Fruit fly (Drosophila melanogaster) whole organism, embryonic: Measurements from ENCODE around the gene bora.

Experiments used
- Antp ChIP-seq: fragments of 200-800 bp; sonication (Bioruptor generic); optimal IDR thresholded peaks from 3 replicates; lab custom pipeline; 2016; ENCODE audit warnings: missing biosample characterization, missing genetic modification characterization
- B-H2 ChIP-seq: fragments of 200-800 bp; sonication (Bioruptor generic); optimal IDR thresholded peaks from 2 replicates; lab custom pipeline; 2018; ENCODE audit warnings: missing biosample characterization, mild to moderate bottlenecking, missing genetic modification characterization
- CG11696 ChIP-seq: fragments of 200-800 bp; sonication (Bioruptor generic); IDR thresholded peaks from 2 replicates; pipeline ENCODE4 v1.3.6; 2022; ENCODE audit warnings: missing biosample characterization, missing genetic modification characterization
- CG12219 ChIP-seq: fragments of 200-800 bp; sonication (Bioruptor generic); optimal IDR thresholded peaks from 3 replicates; lab custom pipeline; 2018; ENCODE audit warnings: missing biosample characterization, mild to moderate bottlenecking, missing genetic modification characterization
- CG15696 ChIP-seq: fragments of 200-800 bp; sonication (Bioruptor generic); optimal IDR thresholded peaks from 2 replicates; lab custom pipeline; 2019; ENCODE audit warnings: missing biosample characterization, mild to moderate bottlenecking, missing genetic modification characterization, moderate library complexity
- CG1647 ChIP-seq: fragments of 200-800 bp; sonication (Bioruptor generic); optimal IDR thresholded peaks from 3 replicates; lab custom pipeline; 2016; ENCODE audit warnings: missing biosample characterization, missing genetic modification characterization
- CG18476 ChIP-seq: fragments of 200-800 bp; sonication (Bioruptor generic); optimal IDR thresholded peaks from 2 replicates; lab custom pipeline; 2016; ENCODE audit warnings: missing biosample characterization, mild to moderate bottlenecking, missing genetic modification characterization
- CG2116 ChIP-seq: fragments of 200-800 bp; sonication (Bioruptor generic); optimal IDR thresholded peaks from 3 replicates; lab custom pipeline; 2018; ENCODE audit warnings: missing biosample characterization, mild to moderate bottlenecking, missing genetic modification characterization
- CG3163 ChIP-seq: fragments of 200-800 bp; sonication (Bioruptor generic); optimal IDR thresholded peaks from 3 replicates; lab custom pipeline; 2016; ENCODE audit warnings: missing biosample characterization, missing genetic modification characterization
- CG34422 ChIP-seq: fragments of 200-800 bp; sonication (Bioruptor generic); IDR thresholded peaks from 3 replicates; pipeline ENCODE4 v1.3.6; 2022; ENCODE audit warnings: missing biosample characterization, missing genetic modification characterization
- CG42726 ChIP-seq: fragments of 200-800 bp; sonication (Bioruptor generic); IDR thresholded peaks from 2 replicates; pipeline ENCODE4 v1.3.6; 2022; ENCODE audit warnings: missing biosample characterization, missing genetic modification characterization; ENCODE audit not compliant: partially characterized antibody
- CG4282 ChIP-seq: fragments of 200-800 bp; sonication (Bioruptor generic); optimal IDR thresholded peaks from 2 replicates; lab custom pipeline; 2016; ENCODE audit warnings: missing biosample characterization, missing genetic modification characterization
- CG4707 ChIP-seq: fragments of 200-800 bp; sonication (Bioruptor generic); optimal IDR thresholded peaks from 2 replicates; lab custom pipeline; 2018; ENCODE audit warnings: missing biosample characterization, mild to moderate bottlenecking, missing genetic modification characterization, moderate library complexity
- CG4820 ChIP-seq: fragments of 200-800 bp; sonication (Bioruptor generic); optimal IDR thresholded peaks from 3 replicates; lab custom pipeline; 2016; ENCODE audit warnings: missing biosample characterization, missing genetic modification characterization
- CG8478 ChIP-seq: fragments of >200 bp; optimal IDR thresholded peaks from 2 replicates; lab custom pipeline; 2018
- CG8924 ChIP-seq: fragments of 200-800 bp; optimal IDR thresholded peaks from 3 replicates; lab custom pipeline; 2019; ENCODE audit warnings: missing biosample characterization, mild to moderate bottlenecking, missing genetic modification characterization, moderate library complexity
- CG9727 ChIP-seq: fragments of 200-800 bp; sonication (Bioruptor generic); optimal IDR thresholded peaks from 3 replicates; lab custom pipeline; 2017; ENCODE audit warnings: missing biosample characterization, mild to moderate bottlenecking, missing genetic modification characterization
- D19A ChIP-seq: fragments of 200-800 bp; optimal IDR thresholded peaks from 3 replicates; lab custom pipeline; 2019; ENCODE audit warnings: missing biosample characterization, mild to moderate bottlenecking, missing genetic modification characterization, moderate library complexity
- Dad ChIP-seq: fragments of 200-800 bp; sonication (Bioruptor generic); optimal IDR thresholded peaks from 3 replicates; lab custom pipeline; 2016; ENCODE audit warnings: missing biosample characterization, missing genetic modification characterization
- Dfd ChIP-seq, 2 experiments: fragments of >200 bp; optimal IDR thresholded peaks; 2 replicates each; lab custom pipeline; 2017; ENCODE audit warnings: missing biosample characterization in 2 of 2, missing genetic modification characterization in 2 of 2
- Dip3 ChIP-seq: fragments of 200-800 bp; sonication (Bioruptor generic); optimal IDR thresholded peaks from 3 replicates; lab custom pipeline; 2016; ENCODE audit warnings: missing biosample characterization, missing genetic modification characterization
- Dll ChIP-seq: fragments of 200-800 bp; sonication (Bioruptor generic); IDR thresholded peaks from 4 replicates; pipeline ENCODE4 v1.3.6; 2022; ENCODE audit warnings: missing biosample characterization, missing genetic modification characterization; ENCODE audit not compliant: partially characterized antibody
- Dp ChIP-seq: fragments of 200-800 bp; sonication (Bioruptor generic); optimal IDR thresholded peaks from 2 replicates; lab custom pipeline; 2018; ENCODE audit warnings: missing biosample characterization, mild to moderate bottlenecking, missing genetic modification characterization, moderate library complexity
- Elba2 ChIP-seq: fragments of 200-800 bp; sonication (Bioruptor generic); optimal IDR thresholded peaks from 3 replicates; lab custom pipeline; 2016; ENCODE audit warnings: missing biosample characterization, missing genetic modification characterization
- HLH4C ChIP-seq: fragments of 200-800 bp; sonication (Bioruptor generic); IDR thresholded peaks from 3 replicates; pipeline ENCODE4 v1.3.6; 2022; ENCODE audit warnings: missing biosample characterization, missing genetic modification characterization; ENCODE audit not compliant: partially characterized antibody
- HLH54F ChIP-seq: fragments of 200-800 bp; sonication (Bioruptor generic); optimal IDR thresholded peaks from 3 replicates; lab custom pipeline; 2016; ENCODE audit warnings: missing biosample characterization, missing genetic modification characterization
- Hand ChIP-seq: fragments of 200-800 bp; sonication (Bioruptor generic); optimal IDR thresholded peaks from 2 replicates; lab custom pipeline; 2017; ENCODE audit warnings: mild to moderate bottlenecking, missing biosample characterization, missing genetic modification reagents, missing genetic modification characterization
- HmgZ ChIP-seq: fragments of 200-800 bp; sonication (Bioruptor generic); optimal IDR thresholded peaks from 2 replicates; lab custom pipeline; 2018; ENCODE audit warnings: missing biosample characterization, mild to moderate bottlenecking, missing genetic modification characterization
- Hmr ChIP-seq: fragments of 200-800 bp; sonication (Bioruptor generic); optimal IDR thresholded peaks from 3 replicates; lab custom pipeline; 2017; ENCODE audit warnings: mild to moderate bottlenecking, missing biosample characterization, missing genetic modification reagents, missing genetic modification characterization
- Myb ChIP-seq: fragments of 200-800 bp; sonication (Bioruptor generic); optimal IDR thresholded peaks from 2 replicates; lab custom pipeline; 2016; ENCODE audit warnings: missing biosample characterization, missing genetic modification characterization
- Trl ChIP-seq, 3 experiments: fragments of >200 bp in 2 of 3; fragments of 200-800 bp in 1 of 3; sonication (Bioruptor generic) in 1 of 3; optimal IDR thresholded peaks; 2 replicates in 1 of 3; 3 replicates in 2 of 3; lab custom pipeline; 2016 to 2017; ENCODE audit warnings: missing biosample characterization in 1 of 3, missing genetic modification characterization in 1 of 3
- YL-1 ChIP-seq: fragments of 200-800 bp; sonication (Bioruptor generic); optimal IDR thresholded peaks from 3 replicates; lab custom pipeline; 2017; ENCODE audit warnings: missing biosample characterization, mild to moderate bottlenecking, missing genetic modification characterization
- crp ChIP-seq, 2 experiments: fragments of 200-800 bp; sonication (Bioruptor generic); optimal IDR thresholded peaks; 2 replicates in 1 of 2; 3 replicates in 1 of 2; lab custom pipeline; 2017; ENCODE audit warnings: missing biosample characterization in 2 of 2, missing genetic modification characterization in 2 of 2, mild to moderate bottlenecking in 1 of 2, moderate library complexity in 1 of 2
- dimm ChIP-seq: fragments of 200-800 bp; sonication (Bioruptor generic); IDR thresholded peaks from 2 replicates; pipeline ENCODE4 v1.3.6; 2022; ENCODE audit warnings: missing biosample characterization, missing genetic modification characterization
- gce ChIP-seq: fragments of 200-800 bp; sonication (Bioruptor generic); IDR thresholded peaks from 3 replicates; pipeline ENCODE4 v1.3.6; 2022; ENCODE audit warnings: missing biosample characterization, missing genetic modification characterization
- gsb-n ChIP-seq: fragments of 200-800 bp; sonication (Bioruptor generic); optimal IDR thresholded peaks from 3 replicates; lab custom pipeline; 2018; ENCODE audit warnings: missing biosample characterization, mild to moderate bottlenecking, missing genetic modification characterization
- hbn ChIP-seq: fragments of 200-800 bp; sonication (Bioruptor generic); IDR thresholded peaks from 2 replicates; pipeline ENCODE4 v1.3.6; 2022; ENCODE audit warnings: missing biosample characterization, missing genetic modification characterization; ENCODE audit not compliant: partially characterized antibody
- her ChIP-seq: fragments of 200-800 bp; sonication (Bioruptor generic); optimal IDR thresholded peaks from 2 replicates; lab custom pipeline; 2016; ENCODE audit warnings: missing biosample characterization, missing genetic modification characterization
- ind ChIP-seq: fragments of 200-800 bp; sonication (Bioruptor generic); optimal IDR thresholded peaks from 3 replicates; lab custom pipeline; 2016; ENCODE audit warnings: missing biosample characterization, missing genetic modification characterization
- insv ChIP-seq, 2 experiments: fragments of 200-800 bp; sonication (Bioruptor generic); optimal IDR thresholded peaks; 3 replicates each; lab custom pipeline; 2016 to 2018; ENCODE audit warnings: missing biosample characterization in 2 of 2, missing genetic modification characterization in 2 of 2
- jigr1 ChIP-seq: fragments of 200-800 bp; sonication (Bioruptor generic); IDR thresholded peaks from 3 replicates; pipeline ENCODE4 v1.3.6; 2022; ENCODE audit warnings: missing biosample characterization, missing genetic modification characterization
- mirr ChIP-seq: fragments of 200-800 bp; sonication (Bioruptor generic); optimal IDR thresholded peaks from 3 replicates; lab custom pipeline; 2018; ENCODE audit warnings: missing biosample characterization, mild to moderate bottlenecking, missing genetic modification characterization
- nom ChIP-seq: fragments of 200-800 bp; sonication (Bioruptor generic); optimal IDR thresholded peaks from 2 replicates; lab custom pipeline; 2017; ENCODE audit warnings: missing biosample characterization, missing genetic modification characterization, mild to moderate bottlenecking, moderate library complexity, missing genetic modification reagents
- org-1 ChIP-seq: fragments of 200-800 bp; sonication (Bioruptor generic); optimal IDR thresholded peaks from 2 replicates; lab custom pipeline; 2017; ENCODE audit warnings: missing biosample characterization, missing genetic modification characterization
- pzg ChIP-seq: fragments of 200-800 bp; sonication (Bioruptor generic); optimal IDR thresholded peaks from 3 replicates; lab custom pipeline; 2018; ENCODE audit warnings: missing biosample characterization, mild to moderate bottlenecking, missing genetic modification characterization, moderate library complexity
- row ChIP-seq: fragments of 200-800 bp; sonication (Bioruptor generic); IDR thresholded peaks from 3 replicates; pipeline ENCODE4 v1.3.6; 2022; ENCODE audit warnings: missing biosample characterization, missing genetic modification characterization
- sens ChIP-seq: fragments of 200-800 bp; sonication (Bioruptor generic); peaks from one replicate; lab custom pipeline; 2016; ENCODE audit warnings: missing biosample characterization, missing genetic modification characterization
- twi ChIP-seq: fragments of 200-800 bp; optimal IDR thresholded peaks from 2 replicates; lab custom pipeline; 2019; ENCODE audit warnings: missing biosample characterization, mild to moderate bottlenecking, missing genetic modification characterization, moderate library complexity
- unc-4 ChIP-seq: fragments of 200-800 bp; sonication (Bioruptor generic); IDR thresholded peaks from 2 replicates; pipeline ENCODE4 v1.3.6; 2022; ENCODE audit warnings: missing biosample characterization, missing genetic modification characterization; ENCODE audit not compliant: partially characterized antibody
- wek ChIP-seq: fragments of 200-800 bp; sonication (Bioruptor generic); optimal IDR thresholded peaks from 3 replicates; lab custom pipeline; 2018; ENCODE audit warnings: missing biosample characterization, mild to moderate bottlenecking, missing genetic modification characterization, moderate library complexity

bora gene

dm6 chr3L:18625786-18626185, 3.3 kb downstream of the bora start, which contains the start of gene MYPT-75D (continued):
- TF ChIP-seq gce (GFP tag; lab: Robert Waterston, UW) (no peak), ind (GFP tag; lab: Kevin White, UChicago) (no peak), nom (peak; percentile 35), pzg (GFP tag; lab: Kevin White, UChicago) (peak; percentile 76), CG42726 (peak; percentile 90), crp (GFP tag; optimal IDR thresholded peaks at IDR 0.05; lab: Kevin White, UChicago) (peak; percentile 57 to 95), gsb-n (peak; percentile 17), CG15696 (tag; lab: Kevin White, UChicago) (no peak), org-1 (GFP tag; lab: Kevin White, UChicago) (no peak), sens (GFP tag; lab: Kevin White, UChicago) (peak; percentile 90), CG4707 (GFP tag; lab: Kevin White, UChicago) (peak; percentile 35), Dad (GFP tag; lab: Kevin White, UChicago) (peak; percentile 45), Hmr (peak; percentile 30), B-H2 (GFP tag; lab: Kevin White, UChicago) (peak; percentile 67), jigr1 (no peak), Dip3 (peak; percentile 65), twi (tag; lab: Kevin White, UChicago) (peak; percentile 26), unc-4 (peak; percentile 86), D19A (tag; lab: Kevin White, UChicago) (peak; percentile 36), HLH54F (GFP tag; lab: Kevin White, UChicago) (peak; percentile 2), CG9727 (GFP tag; lab: Kevin White, UChicago) (no peak), CG12219 (peak; percentile 32), row (GFP tag; lab: Robert Waterston, UW) (0 out of 3 replicates have a peak, but pooled peaks have one; percentile 33), CG8478 (lab: Kevin White, UChicago) (no peak), Elba2 (GFP tag; lab: Kevin White, UChicago) (no peak), HmgZ (tag; lab: Kevin White, UChicago) (peak; percentile 68), Hand (GFP tag; lab: Kevin White, UChicago) (no peak), hbn (peak; percentile 93), Dp (GFP tag; lab: Kevin White, UChicago) (peak; percentile 85), dimm (no peak), Trl (optimal IDR thresholded peaks at IDR 0.05; lab: Kevin White, UChicago) (no peak), Trl (GFP tag; optimal IDR thresholded peaks at IDR 0.05; lab: Kevin White, UChicago) (peak; percentile 51), Dll (GFP tag; lab: Robert Waterston, UW) (peak; percentile 91), CG2116 (peak; percentile 91), CG3163 (peak; percentile 40), CG4820 (no peak), CG34422 (GFP tag; lab: Robert Waterston, UW) (peak; percentile 78; the same call in 1 of the 3 replicates), Antp (GFP tag; lab: Kevin White, UChicago) (peak; percentile 29), CG8924 (tag; lab: Kevin White, UChicago) (peak; percentile 56), HLH4C (GFP tag; lab: Robert Waterston, UW) (peak; percentile 87), mirr (GFP tag; lab: Kevin White, UChicago) (peak; percentile 44), her (GFP tag; lab: Kevin White, UChicago) (peak; percentile 64), CG1647 (GFP tag; lab: Kevin White, UChicago) (peak; percentile 2), CG11696 (GFP tag; lab: Robert Waterston, UW) (0 out of 2 replicates have a peak, but pooled peaks have one; percentile 17), Dfd (GFP tag; optimal IDR thresholded peaks at IDR 0.05; lab: Kevin White, UChicago) (no peak), CG18476 (no peak), CG4282 (GFP tag; lab: Kevin White, UChicago) (peak; percentile 41), YL-1 (GFP tag; lab: Kevin White, UChicago) (peak; percentile 28), wek (GFP tag; lab: Kevin White, UChicago) (peak; percentile 13), Myb (peak; percentile 55), insv (GFP tag; optimal IDR thresholded peaks at IDR 0.05; lab: Kevin White, UChicago) (peak in 1 of 2 experiments; percentile 42)
